Fruit fly (Drosophila melanogaster): ENCODE results near the gene Cpr72Ec.
A peak's percentile ranks its signal among the peaks of the same experiment; 100 is the strongest.

The Cpr72Ec gene

dm6 chr3L:16410234-16411119, 43.3 kb upstream of the Cpr72Ec start (continued):
- TF ChIP-seq CG31441 (GFP tag; IDR thresholded peaks at IDR 0.05) (no peak), C15 (GFP tag; IDR thresholded peaks at IDR 0.05) (no peak), disco-r (GFP tag; optimal IDR thresholded peaks at IDR 0.05) (no peak), chn (GFP tag; optimal IDR thresholded peaks at IDR 0.05) (no peak), BEAF-32 (GFP tag; optimal IDR thresholded peaks at IDR 0.05) (no peak), Max (GFP tag; optimal IDR thresholded peaks at IDR 0.05) (no peak), Hr78 (GFP tag; optimal IDR thresholded peaks at IDR 0.05) (no peak), CG6765 (GFP tag; optimal IDR thresholded peaks at IDR 0.05) (no peak), CG8924 (tag; optimal IDR thresholded peaks at IDR 0.05) (no peak), sqz (GFP tag; optimal IDR thresholded peaks at IDR 0.05) (peak; percentile 31), lov (optimal IDR thresholded peaks at IDR 0.05) (no peak), lov (GFP tag; IDR thresholded peaks at IDR 0.05) (no peak), pzg (GFP tag; optimal IDR thresholded peaks at IDR 0.05) (no peak), CG15073 (GFP tag; optimal IDR thresholded peaks at IDR 0.05) (no peak), CG17568 (GFP tag; optimal IDR thresholded peaks at IDR 0.05) (no peak), esg (GFP tag; conservative IDR thresholded peaks at IDR 0.05) (no peak), zfh2 (GFP tag; optimal IDR thresholded peaks at IDR 0.05) (no peak), Hey (tag; optimal IDR thresholded peaks at IDR 0.05) (no peak), CG2199 (GFP tag; IDR thresholded peaks at IDR 0.05) (no peak), wek (GFP tag; optimal IDR thresholded peaks at IDR 0.05) (no peak), fu2 (GFP tag; optimal IDR thresholded peaks at IDR 0.05) (no peak), sd (tag; optimal IDR thresholded peaks at IDR 0.05) (peak; percentile 3), fd96Cb (tag; optimal IDR thresholded peaks at IDR 0.05) (no peak), HLH54F (GFP tag; optimal IDR thresholded peaks at IDR 0.05) (peak; percentile 21), CG16779 (GFP tag; IDR thresholded peaks at IDR 0.05) (0 out of 2 replicates have a peak, but pooled peaks have one; percentile 69), Vsx1 (GFP tag; optimal IDR thresholded peaks at IDR 0.05) (no peak), tna (GFP tag; IDR thresholded peaks at IDR 0.05; ENCODE audit: partially characterized antibody) (no peak), CG16815 (GFP tag; optimal IDR thresholded peaks at IDR 0.05) (no peak), CG14050 (GFP tag; IDR thresholded peaks at IDR 0.05) (no peak), Sin3A (optimal IDR thresholded peaks at IDR 0.05) (no peak), zf30C (GFP tag; optimal IDR thresholded peaks at IDR 0.05) (peak; percentile 76), hkb (optimal IDR thresholded peaks at IDR 0.05) (no peak), hkb (GFP tag; IDR thresholded peaks at IDR 0.05) (no peak), org-1 (GFP tag; optimal IDR thresholded peaks at IDR 0.05) (no peak), bsh (GFP tag; optimal IDR thresholded peaks at IDR 0.05) (peak in 1 of 2 experiments; percentile 75), Sox102F (GFP tag; optimal IDR thresholded peaks at IDR 0.05) (no peak), D (optimal IDR thresholded peaks at IDR 0.05) (peak; percentile 69), D (GFP tag; optimal IDR thresholded peaks at IDR 0.05) (no peak), Abd-B (GFP tag; optimal IDR thresholded peaks at IDR 0.05) (no peak), CG1832 (GFP tag; optimal IDR thresholded peaks at IDR 0.05) (peak; percentile 42), Drgx (GFP tag; IDR thresholded peaks at IDR 0.05) (peak; percentile 82), Spps (tag; optimal IDR thresholded peaks at IDR 0.05) (no peak), Tbp (GFP tag; optimal IDR thresholded peaks at IDR 0.05) (no peak), CG7357 (GFP tag; IDR thresholded peaks at IDR 0.05) (no peak), sob (GFP tag; IDR thresholded peaks at IDR 0.05) (no peak), CG15601 (tag; optimal IDR thresholded peaks at IDR 0.05) (no peak), row (GFP tag; IDR thresholded peaks at IDR 0.05) (peak; percentile 16; the same call in 1 of the 3 replicates), rib (GFP tag; IDR thresholded peaks at IDR 0.05) (peak; percentile 61; the same call in 1 of the 2 replicates), pros (GFP tag; optimal IDR thresholded peaks at IDR 0.05) (no peak), crc (GFP tag; optimal IDR thresholded peaks at IDR 0.05) (no peak)
